Fruit fly (Drosophila melanogaster) Kc167 (cell line): ENCODE measurements around the gene qtc.

Experiments used
- Myc ChIP-seq: fragments of >200 bp; optimal IDR thresholded peaks from 2 replicates; lab custom pipeline; 2017; ENCODE audit warnings: missing external identifiers
- Sin3A ChIP-seq: fragments of >200 bp; optimal IDR thresholded peaks from 2 replicates; lab custom pipeline; 2018; ENCODE audit warnings: missing external identifiers
- h ChIP-seq: fragments of >200 bp; optimal IDR thresholded peaks from 3 replicates; lab custom pipeline; 2018; ENCODE audit warnings: missing external identifiers
- psq ChIP-seq: fragments of >200 bp; optimal IDR thresholded peaks from 2 replicates; lab custom pipeline; 2017; ENCODE audit warnings: missing external identifiers
- ttk ChIP-seq: sonication (Bioruptor generic); optimal IDR thresholded peaks from 2 replicates; lab custom pipeline; 2017; ENCODE audit warnings: missing external identifiers

DNA sequence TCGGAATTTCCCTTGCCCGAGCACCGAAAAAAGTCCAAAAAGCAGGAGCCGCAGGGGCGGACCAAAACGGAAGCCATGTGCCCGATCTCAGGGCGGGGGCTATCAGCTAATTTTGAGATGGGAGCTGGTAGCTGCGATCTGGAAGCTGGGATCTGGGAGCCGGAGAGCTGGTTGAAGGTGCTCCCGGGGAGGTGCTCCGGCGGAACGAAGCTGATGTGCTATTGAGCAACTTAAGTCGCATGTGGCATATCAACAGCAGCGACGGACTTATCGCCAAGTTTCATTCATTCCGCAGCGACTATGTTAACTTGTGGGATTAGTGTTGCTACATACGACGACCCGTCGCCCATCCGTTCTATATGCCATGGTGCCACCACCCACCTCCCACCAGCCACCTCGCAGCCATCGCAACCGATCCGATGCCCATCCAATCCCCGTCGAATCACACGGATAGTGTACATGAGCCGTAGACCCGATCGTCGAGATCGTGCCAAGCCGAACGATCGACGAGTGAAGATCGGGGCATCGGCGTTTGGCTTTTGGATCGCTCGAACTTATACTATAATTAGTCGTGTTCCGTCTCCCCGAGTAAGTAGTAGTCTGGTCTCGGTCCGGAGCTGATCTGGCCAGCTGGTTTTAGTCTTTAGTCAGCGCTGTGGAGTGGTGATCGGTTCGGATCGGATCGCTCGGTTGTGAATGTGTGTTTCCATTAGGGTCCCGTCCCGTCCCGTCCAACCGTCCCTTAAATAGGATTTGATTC is 31.4 kb upstream of the qtc start, which contains the start of gene Col4a1:
- TF ChIP-seq h (lab: Kevin White, UChicago) (no peak), ttk (lab: Kevin White, UChicago) (no peak), Sin3A (lab: Kevin White, UChicago) (no peak), Myc (lab: Kevin White, UChicago) (no peak), psq (lab: Kevin White, UChicago) (no peak)
